Fruit fly (Drosophila melanogaster) whole organism, wandering third instar larva: ENCODE measurements around the gene CG13252.
A peak's percentile ranks its signal among the peaks of the same experiment; 100 is the strongest.

ENCODE experiments used
- Abd-B ChIP-seq: fragments of >200 bp; optimal IDR thresholded peaks from 2 replicates; lab custom pipeline; 2017; ENCODE audit warnings: missing biosample characterization, missing genetic modification characterization
- CG32264 ChIP-seq: fragments of 200-800 bp; sonication (Bioruptor generic); optimal IDR thresholded peaks from 2 replicates; lab custom pipeline; 2016; ENCODE audit warnings: missing biosample characterization, missing genetic modification characterization
- CG9705 ChIP-seq: fragments of 200-800 bp; sonication (Bioruptor generic); optimal IDR thresholded peaks from 2 replicates; lab custom pipeline; 2018; ENCODE audit warnings: missing biosample characterization, mild to moderate bottlenecking, missing genetic modification characterization
- CrebA ChIP-seq: fragments of 200-800 bp; sonication (Bioruptor generic); optimal IDR thresholded peaks from 2 replicates; lab custom pipeline; 2016; ENCODE audit warnings: missing biosample characterization, mild to moderate bottlenecking, missing genetic modification characterization, borderline replicate concordance
- Dif ChIP-seq: fragments of 200-275, 200-300 bp; sonication (Bioruptor generic); optimal IDR thresholded peaks from 2 replicates; lab custom pipeline; 2018; ENCODE audit warnings: missing biosample characterization, missing genetic modification characterization; ENCODE audit not compliant: partially characterized antibody
- GATAd ChIP-seq: sonication (Bioruptor generic); optimal IDR thresholded peaks from 2 replicates; lab custom pipeline; 2016; ENCODE audit warnings: missing biosample characterization, missing genetic modification characterization
- Hnf4 ChIP-seq: fragments of 200-800 bp; sonication (Bioruptor generic); optimal IDR thresholded peaks from 2 replicates; lab custom pipeline; 2016; ENCODE audit warnings: missing biosample characterization, mild to moderate bottlenecking, missing genetic modification characterization
- Hr78 ChIP-seq: fragments of >200 bp; optimal IDR thresholded peaks from 2 replicates; lab custom pipeline; 2017; ENCODE audit warnings: missing biosample characterization, missing genetic modification characterization
- Hr83 ChIP-seq: fragments of 200-300 bp; sonication (Bioruptor generic); optimal IDR thresholded peaks from 2 replicates; lab custom pipeline; 2016; ENCODE audit warnings: missing biosample characterization, mild to moderate bottlenecking, missing genetic modification characterization, moderate library complexity; ENCODE audit not compliant: poor library complexity, severe bottlenecking
- Jra ChIP-seq: sonication (Bioruptor generic); optimal IDR thresholded peaks from 2 replicates; lab custom pipeline; 2016; ENCODE audit warnings: missing biosample characterization, missing genetic modification characterization
- Mio ChIP-seq: sonication (Bioruptor generic); optimal IDR thresholded peaks from 2 replicates; lab custom pipeline; 2016; ENCODE audit warnings: missing biosample characterization, missing genetic modification characterization
- Myc ChIP-seq: fragments of >200 bp; optimal IDR thresholded peaks from 2 replicates; lab custom pipeline; 2017
- N ChIP-seq: fragments of >200 bp; optimal IDR thresholded peaks from 2 replicates; lab custom pipeline; 2018; ENCODE audit warnings: missing biosample characterization, missing external identifiers, missing genetic modification characterization
- OdsH ChIP-seq: fragments of 200-800 bp; sonication (Bioruptor generic); optimal IDR thresholded peaks from 2 replicates; lab custom pipeline; 2016; ENCODE audit warnings: missing biosample characterization, mild to moderate bottlenecking, missing genetic modification characterization
- Rel ChIP-seq, 2 experiments: fragments of 200-800 bp; sonication (Bioruptor generic) in 1 of 2; optimal IDR thresholded peaks; 2 replicates in 1 of 2; 3 replicates in 1 of 2; lab custom pipeline; 2016 to 2019; ENCODE audit warnings: mild to moderate bottlenecking in 2 of 2, missing biosample characterization in 2 of 2, missing genetic modification characterization in 2 of 2, moderate library complexity in 1 of 2
- Sp1 ChIP-seq: fragments of 200-800 bp; sonication (Bioruptor generic); optimal IDR thresholded peaks from 3 replicates; lab custom pipeline; 2019; ENCODE audit warnings: missing biosample characterization, mild to moderate bottlenecking, missing genetic modification characterization, moderate library complexity
- Vsx2 ChIP-seq: fragments of 200-300, 225-300 bp; sonication (Bioruptor generic); optimal IDR thresholded peaks from 2 replicates; lab custom pipeline; 2018; ENCODE audit warnings: missing biosample characterization, missing genetic modification characterization; ENCODE audit not compliant: partially characterized antibody
- br ChIP-seq: fragments of 200-800 bp; sonication (Bioruptor generic); optimal IDR thresholded peaks from 2 replicates; lab custom pipeline; 2016; ENCODE audit warnings: missing biosample characterization, missing genetic modification characterization
- brk ChIP-seq: fragments of 200-800 bp; sonication (Bioruptor generic); optimal IDR thresholded peaks from 2 replicates; lab custom pipeline; 2016; ENCODE audit warnings: missing biosample characterization, mild to moderate bottlenecking, missing genetic modification characterization
- dl ChIP-seq, 2 experiments: fragments of 175-275, 200-275 bp in 1 of 2; fragments of 200-275 bp in 1 of 2; sonication (Bioruptor generic); optimal IDR thresholded peaks; lab custom pipeline; 2018; ENCODE audit warnings: mild to moderate bottlenecking in 2 of 2, missing biosample characterization in 2 of 2, missing genetic modification characterization in 2 of 2, moderate library complexity in 2 of 2; ENCODE audit not compliant: partially characterized antibody in 2 of 2, insufficient read depth in 1 of 2
- dmrt93B ChIP-seq: fragments of 200-800 bp; sonication (Bioruptor generic); optimal IDR thresholded peaks from 2 replicates; lab custom pipeline; 2018; ENCODE audit warnings: missing biosample characterization, mild to moderate bottlenecking, missing genetic modification characterization
- dsf ChIP-seq: sonication (Bioruptor generic); optimal IDR thresholded peaks from 2 replicates; lab custom pipeline; 2016; ENCODE audit warnings: missing biosample characterization, missing genetic modification characterization, borderline replicate concordance
- ey ChIP-seq: fragments of 200-800 bp; sonication (Bioruptor generic); optimal IDR thresholded peaks from 2 replicates; lab custom pipeline; 2016; ENCODE audit warnings: missing biosample characterization, missing genetic modification characterization
- foxo ChIP-seq, 2 experiments: fragments of 200-800 bp; sonication (Bioruptor generic); optimal IDR thresholded peaks; 2 replicates in 1 of 2; 3 replicates in 1 of 2; lab custom pipeline; 2016 to 2017; ENCODE audit warnings: missing biosample characterization in 2 of 2, missing genetic modification characterization in 2 of 2
- h ChIP-seq: fragments of 200-800 bp; sonication (Bioruptor generic); optimal IDR thresholded peaks from 3 replicates; lab custom pipeline; 2016; ENCODE audit warnings: missing biosample characterization, mild to moderate bottlenecking, missing genetic modification characterization
- jim ChIP-seq: fragments of 175-275, 200-325 bp; sonication (Bioruptor generic); optimal IDR thresholded peaks from 2 replicates; lab custom pipeline; 2016; ENCODE audit warnings: missing biosample characterization, mild to moderate bottlenecking, missing genetic modification characterization
- lola ChIP-seq: fragments of >200 bp; optimal IDR thresholded peaks from 2 replicates; lab custom pipeline; 2017; ENCODE audit warnings: missing biosample characterization, missing genetic modification characterization
- psq ChIP-seq: fragments of 200-800 bp; sonication (Bioruptor generic); optimal IDR thresholded peaks from 3 replicates; lab custom pipeline; 2017; ENCODE audit warnings: missing biosample characterization, mild to moderate bottlenecking, missing genetic modification characterization, moderate library complexity
- rgr ChIP-seq: fragments of 200-800 bp; sonication (Bioruptor generic); optimal IDR thresholded peaks from 3 replicates; lab custom pipeline; 2016; ENCODE audit warnings: missing biosample characterization, mild to moderate bottlenecking, missing genetic modification characterization
- sage ChIP-seq: fragments of 200-800 bp; sonication (Bioruptor generic); optimal IDR thresholded peaks from 2 replicates; lab custom pipeline; 2016; ENCODE audit warnings: missing biosample characterization, mild to moderate bottlenecking, missing genetic modification characterization
- tai ChIP-seq: sonication (Bioruptor generic); optimal IDR thresholded peaks from 2 replicates; lab custom pipeline; 2016; ENCODE audit warnings: missing biosample characterization, missing genetic modification characterization

CG13252 gene

DNA sequence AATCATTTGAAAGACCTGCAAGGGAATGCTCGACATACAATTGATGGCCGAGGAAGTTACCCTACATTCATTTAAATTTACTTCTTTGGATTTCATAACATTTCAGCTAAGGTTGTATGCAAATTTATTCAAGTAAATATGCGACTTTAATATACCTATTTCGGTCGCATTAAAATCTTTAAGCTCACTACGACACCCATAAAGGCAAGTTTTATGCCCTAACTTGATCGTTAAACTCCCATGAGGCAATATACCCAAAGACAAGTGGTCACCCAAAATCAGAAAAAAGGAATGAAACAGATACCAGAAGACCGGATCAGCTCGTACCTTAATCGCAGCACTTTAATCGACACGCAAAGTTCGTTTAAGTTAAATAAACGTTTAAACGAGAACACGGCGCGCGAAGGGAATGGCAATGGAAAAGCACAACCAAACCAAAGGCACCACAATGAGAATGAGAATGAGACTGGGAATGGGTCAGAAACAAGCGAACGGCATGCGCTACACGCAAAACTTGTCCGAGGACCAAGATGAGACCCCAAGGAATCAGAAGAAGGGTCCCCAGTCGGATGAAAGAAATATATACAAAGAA, 42.1 kb upstream of the CG13252 start (continued):
- no peak for TF ChIP-seq GATAd (GFP tag; lab: Kevin White, UChicago)
- no peak for TF ChIP-seq rgr
- TF ChIP-seq dl (GFP tag; optimal IDR thresholded peaks at IDR 0.05; lab: Kevin White, UChicago; ENCODE audit: insufficient read depth in 1 of 2, partially characterized antibody in 2 of 2) = peak in 1 of 2 experiments; percentile 1
- no peak for TF ChIP-seq lola (GFP tag; lab: Kevin White, UChicago)
- TF ChIP-seq Sp1 (GFP tag; lab: Kevin White, UChicago) = peak; percentile 20
- no peak for TF ChIP-seq jim (GFP tag; lab: Kevin White, UChicago)
- peak in 1 of 2 experiments; percentile 16 for TF ChIP-seq foxo (GFP tag; optimal IDR thresholded peaks at IDR 0.05; lab: Kevin White, UChicago)
- peak; percentile 37 for TF ChIP-seq psq (GFP tag; lab: Kevin White, UChicago)
- TF ChIP-seq sage (GFP tag; lab: Kevin White, UChicago) = no peak
- TF ChIP-seq Hr78 (GFP tag; lab: Kevin White, UChicago) = no peak
- TF ChIP-seq Hnf4 (GFP tag; lab: Kevin White, UChicago) = no peak
- TF ChIP-seq Mio (GFP tag; lab: Kevin White, UChicago) = no peak
- no peak for TF ChIP-seq CrebA (GFP tag; lab: Kevin White, UChicago)
- TF ChIP-seq, all 38 proteins: peak for 10

- no peak for TF ChIP-seq CG32264 (GFP tag; lab: Kevin White, UChicago)
- TF ChIP-seq br = no peak
- TF ChIP-seq rgr = no peak
- no peak for TF ChIP-seq sage (GFP tag; lab: Kevin White, UChicago)
- no peak for TF ChIP-seq Mio (GFP tag; lab: Kevin White, UChicago)
- no peak for TF ChIP-seq Myc
- TF ChIP-seq tai (GFP tag; lab: Kevin White, UChicago) = no peak
- TF ChIP-seq Sp1 (GFP tag; lab: Kevin White, UChicago) = no peak
- no peak for TF ChIP-seq CG9705
- no peak for TF ChIP-seq Hr83
- no peak for TF ChIP-seq ey (GFP tag; lab: Kevin White, UChicago)
These were observed 40.3 kb upstream of the CG13252 start for dm6 chr3L:20690074-20690473.

dm6 chr3L:20690857-20691645, 39.3 kb upstream of the CG13252 start:
- no peak for TF ChIP-seq Dif (GFP tag; lab: Kevin White, UChicago)
- TF ChIP-seq OdsH (GFP tag; lab: Kevin White, UChicago) = no peak
- no peak for TF ChIP-seq GATAd (GFP tag; lab: Kevin White, UChicago)
- no peak for TF ChIP-seq foxo (GFP tag; optimal IDR thresholded peaks at IDR 0.05; lab: Kevin White, UChicago)
- no peak for TF ChIP-seq ey (GFP tag; lab: Kevin White, UChicago)
- no peak for TF ChIP-seq Vsx2 (GFP tag; lab: Kevin White, UChicago)
- no peak for TF ChIP-seq Myc
- TF ChIP-seq Rel (GFP tag; optimal IDR thresholded peaks at IDR 0.05; lab: Kevin White, UChicago) = no peak
- TF ChIP-seq Rel (tag; optimal IDR thresholded peaks at IDR 0.05; lab: Kevin White, UChicago) = no peak

DNA sequence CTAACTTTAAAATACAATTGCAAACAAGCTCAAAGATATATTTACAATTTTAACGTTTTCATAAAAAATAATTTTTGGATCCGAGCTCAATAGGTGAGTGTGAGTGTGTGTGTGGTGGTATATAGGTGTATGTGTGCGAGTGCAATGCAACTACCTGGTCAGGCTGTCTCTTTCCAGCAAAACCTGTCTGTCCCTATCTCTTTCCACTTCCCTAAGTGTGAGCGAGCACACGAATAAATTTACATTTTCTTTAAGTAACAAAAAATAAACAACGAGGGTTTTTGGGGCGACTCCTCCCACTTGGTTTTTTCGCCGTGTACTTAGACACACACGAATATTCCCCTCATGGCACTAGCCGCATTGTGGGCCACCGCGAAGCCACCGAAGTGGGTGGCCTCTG, 37.9 kb upstream of the CG13252 start:
- no peak for TF ChIP-seq CrebA (GFP tag; lab: Kevin White, UChicago)
- no peak for TF ChIP-seq h (GFP tag; lab: Kevin White, UChicago)
- TF ChIP-seq brk (GFP tag; lab: Kevin White, UChicago) = no peak
- TF ChIP-seq Jra = no peak
- no peak for TF ChIP-seq jim (GFP tag; lab: Kevin White, UChicago)
- TF ChIP-seq Vsx2 (GFP tag; lab: Kevin White, UChicago) = no peak
- TF ChIP-seq Sp1 (GFP tag; lab: Kevin White, UChicago) = no peak
- TF ChIP-seq Hnf4 (GFP tag; lab: Kevin White, UChicago) = no peak

DNA sequence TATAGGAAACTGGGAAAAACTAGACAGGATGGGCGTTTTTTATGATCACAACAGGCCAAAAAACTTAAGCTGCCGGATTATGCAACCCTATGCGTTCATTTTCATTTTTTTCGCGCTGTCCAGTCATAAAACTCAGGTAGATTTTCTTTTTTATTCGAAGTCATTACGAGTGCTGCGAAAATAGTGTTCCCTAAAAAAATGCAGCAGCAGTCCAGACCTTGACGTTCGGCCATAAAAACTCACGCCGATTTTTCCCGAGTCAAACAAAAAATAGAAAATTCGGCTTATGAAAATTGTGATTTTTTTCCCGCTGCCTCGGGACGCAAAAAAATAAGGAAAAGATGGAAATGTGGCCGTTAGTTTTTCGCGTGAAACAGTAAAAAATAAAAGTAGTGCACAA, 35.8 kb upstream of the CG13252 start:
- TF ChIP-seq CG9705 (no peak), GATAd (GFP tag; lab: Kevin White, UChicago) (no peak), Hr78 (GFP tag; lab: Kevin White, UChicago) (no peak), Abd-B (GFP tag; lab: Kevin White, UChicago) (no peak), Rel (GFP tag; optimal IDR thresholded peaks at IDR 0.05; lab: Kevin White, UChicago) (no peak), Rel (tag; optimal IDR thresholded peaks at IDR 0.05; lab: Kevin White, UChicago) (no peak), Jra (no peak), OdsH (GFP tag; lab: Kevin White, UChicago) (no peak), Dif (GFP tag; lab: Kevin White, UChicago) (no peak), sage (GFP tag; lab: Kevin White, UChicago) (no peak), dl (GFP tag; optimal IDR thresholded peaks at IDR 0.05; lab: Kevin White, UChicago; ENCODE audit: insufficient read depth in 1 of 2, partially characterized antibody in 2 of 2) (no peak), dmrt93B (GFP tag; lab: Kevin White, UChicago) (no peak), N (GFP tag; lab: Kevin White, UChicago) (no peak), tai (GFP tag; lab: Kevin White, UChicago) (no peak), dsf (no peak), CrebA (GFP tag; lab: Kevin White, UChicago) (no peak)
